Worm (Caenorhabditis elegans): Measurements from ENCODE around the gene gpd-4.

gpd-4 gene

ce11 chrII:10134285-10134995 is 36.6 kb upstream of the gpd-4 start, which contains the start of gene F27E5.9:
Gene F27E5.9, plus strand, starts transcription at chrII:10134945.
- TF ChIP-seq unc-39 (tag; optimal IDR thresholded peaks at IDR 0.05) (no peak), mep-1 (tag; optimal IDR thresholded peaks at IDR 0.05) (no peak), snpc-4 (tag; optimal IDR thresholded peaks at IDR 0.05) (no peak), ceh-43 (GFP tag; optimal IDR thresholded peaks at IDR 0.05) (no peak), ceh-39 (tag; optimal IDR thresholded peaks at IDR 0.05) (no peak), lsy-2 (tag; optimal IDR thresholded peaks at IDR 0.05) (no peak), pha-4 (tag; optimal IDR thresholded peaks at IDR 0.05) (no peak), nhr-2 (tag; optimal IDR thresholded peaks at IDR 0.05) (no peak), hlh-1 (tag; optimal IDR thresholded peaks at IDR 0.05) (no peak), blmp-1 (tag; optimal IDR thresholded peaks at IDR 0.05) (no peak), unc-120 (tag; optimal IDR thresholded peaks at IDR 0.05; ENCODE audit: poor library complexity, severe bottlenecking) (no peak), sptf-1 (tag; optimal IDR thresholded peaks at IDR 0.05) (no peak), ztf-11 (tag; optimal IDR thresholded peaks at IDR 0.05) (no peak), ham-2 (GFP tag; optimal IDR thresholded peaks at IDR 0.05) (no peak), unc-62 (GFP tag; optimal IDR thresholded peaks at IDR 0.05) (no peak), nhr-12 (tag; optimal IDR thresholded peaks at IDR 0.05) (no peak), elt-3 (tag; optimal IDR thresholded peaks at IDR 0.05) (no peak), flh-1 (GFP tag; optimal IDR thresholded peaks at IDR 0.05) (no peak), nhr-237 (tag; optimal IDR thresholded peaks at IDR 0.05) (no peak), M03D4.4 (tag; optimal IDR thresholded peaks at IDR 0.05) (no peak)

- peak; percentile 11 for TF ChIP-seq nhr-237 (tag; optimal IDR thresholded peaks at IDR 0.05)
- TF ChIP-seq mls-2 (tag; optimal IDR thresholded peaks at IDR 0.05) = no peak
- peak; percentile 69 for TF ChIP-seq pha-4 (tag; optimal IDR thresholded peaks at IDR 0.05)
- no peak for TF ChIP-seq zip-8 (tag; optimal IDR thresholded peaks at IDR 0.05)
Measured at ce11 chrII:10136771-10137170, 34.3 kb upstream of the gpd-4 start.

- no peak for TF ChIP-seq sptf-1 (tag; optimal IDR thresholded peaks at IDR 0.05)
- TF ChIP-seq lin-13 (tag; optimal IDR thresholded peaks at IDR 0.05) = no peak
- no peak for TF ChIP-seq nhr-2 (tag; optimal IDR thresholded peaks at IDR 0.05)
- no peak for TF ChIP-seq mep-1 (tag; optimal IDR thresholded peaks at IDR 0.05)
- no peak for TF ChIP-seq drap-1 (GFP tag; optimal IDR thresholded peaks at IDR 0.05)
- TF ChIP-seq elt-1 (tag; optimal IDR thresholded peaks at IDR 0.05; ENCODE audit: borderline replicate concordance, insufficient read depth) = no peak
- TF ChIP-seq unc-62 (GFP tag; optimal IDR thresholded peaks at IDR 0.05) = no peak
- TF ChIP-seq unc-120 (tag; optimal IDR thresholded peaks at IDR 0.05; ENCODE audit: poor library complexity, severe bottlenecking) = no peak
- no peak for TF ChIP-seq hlh-1 (tag; optimal IDR thresholded peaks at IDR 0.05)
- no peak for TF ChIP-seq tbx-8 (GFP tag; optimal IDR thresholded peaks at IDR 0.05)
- TF ChIP-seq ces-1 (GFP tag; optimal IDR thresholded peaks at IDR 0.05) = no peak
- TF ChIP-seq unc-39 (tag; optimal IDR thresholded peaks at IDR 0.05) = no peak
- no peak for TF ChIP-seq nhr-237 (tag; optimal IDR thresholded peaks at IDR 0.05)
- TF ChIP-seq ceh-83 (GFP tag; optimal IDR thresholded peaks at IDR 0.05) = no peak
- no peak for TF ChIP-seq cnd-1 (tag; optimal IDR thresholded peaks at IDR 0.05)
Measured at ce11 chrII:10137358-10137757, 33.7 kb upstream of the gpd-4 start, which contains the start of gene phg-1. Gene phg-1, plus strand, starts transcription at chrII:10137658.

ce11 chrII:10139177-10139640 is 31.9 kb upstream of the gpd-4 start, which contains the start of gene asah-2:
Gene asah-2, plus strand, starts transcription at chrII:10139590.
- TF ChIP-seq sem-2 (GFP tag; optimal IDR thresholded peaks at IDR 0.05) = no peak
- TF ChIP-seq cnd-1 (tag; optimal IDR thresholded peaks at IDR 0.05) = no peak
- TF ChIP-seq ham-2 (GFP tag; optimal IDR thresholded peaks at IDR 0.05) = no peak
- TF ChIP-seq ces-1 (GFP tag; optimal IDR thresholded peaks at IDR 0.05) = no peak
- TF ChIP-seq unc-120 (tag; optimal IDR thresholded peaks at IDR 0.05; ENCODE audit: poor library complexity, severe bottlenecking) = no peak
- TF ChIP-seq lsy-2 (tag; optimal IDR thresholded peaks at IDR 0.05) = no peak
- TF ChIP-seq nhr-237 (tag; optimal IDR thresholded peaks at IDR 0.05) = no peak
- TF ChIP-seq tbx-8 (GFP tag; optimal IDR thresholded peaks at IDR 0.05) = no peak
- no peak for TF ChIP-seq mab-5 (tag; optimal IDR thresholded peaks at IDR 0.05)

- TF ChIP-seq M03D4.4 (tag; optimal IDR thresholded peaks at IDR 0.05) (no peak), bed-3 (GFP tag; optimal IDR thresholded peaks at IDR 0.05) (no peak), nhr-2 (tag; optimal IDR thresholded peaks at IDR 0.05) (peak; percentile 40), ztf-11 (tag; optimal IDR thresholded peaks at IDR 0.05) (no peak)
Measured at ce11 chrII:10144092-10144491, 27.0 kb upstream of the gpd-4 start, which contains the start of gene F27E5.3. Gene F27E5.3, minus strand, starts transcription at chrII:10144192.

All from whole organism, mixed stage, embryonic.